Worm (Caenorhabditis elegans): ENCODE data around the gene klp-18.

klp-18 gene

ce11 chrIV:7023004-7023403 lies 17.0 kb upstream of the klp-18 start (continued):
- TF ChIP-seq ceh-82 (tag; optimal IDR thresholded peaks at IDR 0.05), result no peak
- peak; percentile 14 for TF ChIP-seq mxl-3 (GFP tag; optimal IDR thresholded peaks at IDR 0.05)
- peak in 1 of 2 experiments; percentile 78 for TF ChIP-seq lsy-2 (tag; optimal IDR thresholded peaks at IDR 0.05)
- no peak for TF ChIP-seq F49E8.2 (tag; optimal IDR thresholded peaks at IDR 0.05; ENCODE audit: borderline replicate concordance)
- TF ChIP-seq mxl-2 (GFP tag; conservative IDR thresholded peaks at IDR 0.05), result no peak
- no peak for TF ChIP-seq pqm-1 (tag; optimal IDR thresholded peaks at IDR 0.05)
- no peak for TF ChIP-seq snpc-4 (tag; optimal IDR thresholded peaks at IDR 0.05)
- peak; percentile 60 for TF ChIP-seq mes-2 (tag; optimal IDR thresholded peaks at IDR 0.05; ENCODE audit: poor library complexity, severe bottlenecking)
- no peak for TF ChIP-seq daf-8 (GFP tag; IDR thresholded peaks at IDR 0.05)
- no peak for TF ChIP-seq spr-1 (tag; optimal IDR thresholded peaks at IDR 0.05)
- no peak for TF ChIP-seq gei-8 (GFP tag; optimal IDR thresholded peaks at IDR 0.05)
- TF ChIP-seq fkh-10 (GFP tag; optimal IDR thresholded peaks at IDR 0.05), result no peak

- TF ChIP-seq hlh-30 (tag; optimal IDR thresholded peaks at IDR 0.05; ENCODE audit: insufficient read depth) (peak; percentile 78), aha-1 (tag) (peak; percentile 65), lsy-2 (tag; optimal IDR thresholded peaks at IDR 0.05) (peak in 1 of 2 experiments; percentile 31), unc-62 (GFP tag; optimal IDR thresholded peaks at IDR 0.05 in 1 of 2) (peak in 1 of 2 experiments; percentile 14), unc-62 (tag; optimal IDR thresholded peaks at IDR 0.05) (no peak), mdl-1 (tag; optimal IDR thresholded peaks at IDR 0.05) (peak in 1 of 2 experiments; percentile 13), F44E2.7 (GFP tag; IDR thresholded peaks at IDR 0.05) (no peak), zip-11 (GFP tag; IDR thresholded peaks at IDR 0.05) (no peak), nhr-28 (tag; optimal IDR thresholded peaks at IDR 0.05) (peak; percentile 33), nhr-42 (GFP tag; IDR thresholded peaks at IDR 0.05) (no peak), mep-1 (tag; optimal IDR thresholded peaks at IDR 0.05) (no peak)
Measured at ce11 chrIV:7023858-7024257, 16.2 kb upstream of the klp-18 start, which contains the start of gene adah-1. adah-1 (plus strand) TSS chrIV:7024211.

- peak; percentile 65 for TF ChIP-seq pqm-1 (tag; optimal IDR thresholded peaks at IDR 0.05)
- TF ChIP-seq zip-11 (GFP tag; IDR thresholded peaks at IDR 0.05), result no peak
- peak; percentile 26 for TF ChIP-seq hlh-11 (tag; optimal IDR thresholded peaks at IDR 0.05)
- no peak for TF ChIP-seq tag-97 (GFP tag; IDR thresholded peaks at IDR 0.05)
- TF ChIP-seq dve-1 (tag; optimal IDR thresholded peaks at IDR 0.05; ENCODE audit: insufficient read depth), result peak; percentile 10
- TF ChIP-seq daf-16 (GFP tag; optimal IDR thresholded peaks at IDR 0.05), result no peak
- peak; percentile 19 for TF ChIP-seq daf-16 (tag; optimal IDR thresholded peaks at IDR 0.05)
- peak; percentile 51; the same call in 1 of the 2 replicates for TF ChIP-seq dmd-6 (GFP tag; IDR thresholded peaks at IDR 0.05)
- no peak for TF ChIP-seq nhr-6 (tag; optimal IDR thresholded peaks at IDR 0.05)
Measured at ce11 chrIV:7024829-7025228, 15.2 kb upstream of the klp-18 start.

- TF ChIP-seq nhr-111 (GFP tag; optimal IDR thresholded peaks at IDR 0.05) (no peak), nhr-11 (tag; optimal IDR thresholded peaks at IDR 0.05) (no peak), daf-16 (GFP tag; optimal IDR thresholded peaks at IDR 0.05) (no peak), daf-16 (tag; optimal IDR thresholded peaks at IDR 0.05) (peak; percentile 56), nhr-28 (tag; optimal IDR thresholded peaks at IDR 0.05) (peak; percentile 68), T20F7.1 (GFP tag; optimal IDR thresholded peaks at IDR 0.05) (peak; percentile 17), zip-11 (GFP tag; IDR thresholded peaks at IDR 0.05) (no peak), dve-1 (tag; optimal IDR thresholded peaks at IDR 0.05; ENCODE audit: insufficient read depth) (peak; percentile 65), dmd-6 (GFP tag; IDR thresholded peaks at IDR 0.05) (peak; percentile 76), php-3 (GFP tag; IDR thresholded peaks at IDR 0.05) (0 out of 2 replicates have a peak, but pooled peaks have one; percentile 65), pqm-1 (tag; optimal IDR thresholded peaks at IDR 0.05) (peak; percentile 95), hlh-30 (tag; optimal IDR thresholded peaks at IDR 0.05; ENCODE audit: insufficient read depth) (peak; percentile 3), ceh-82 (tag; optimal IDR thresholded peaks at IDR 0.05) (no peak), aha-1 (tag) (peak; percentile 81), hlh-11 (tag; optimal IDR thresholded peaks at IDR 0.05) (peak; percentile 60)
Measured at ce11 chrIV:7025835-7026234, 14.2 kb upstream of the klp-18 start.

- no peak for TF ChIP-seq saeg-2 (GFP tag; IDR thresholded peaks at IDR 0.05)
- TF ChIP-seq mes-2 (tag; optimal IDR thresholded peaks at IDR 0.05; ENCODE audit: poor library complexity, severe bottlenecking), result peak; percentile 20
- peak in 1 of 2 experiments; percentile 51 for TF ChIP-seq unc-62 (GFP tag; optimal IDR thresholded peaks at IDR 0.05 in 1 of 2)
- no peak for TF ChIP-seq unc-62 (tag; optimal IDR thresholded peaks at IDR 0.05)
- TF ChIP-seq ceh-32 (tag; optimal IDR thresholded peaks at IDR 0.05; ENCODE audit: poor library complexity), result no peak
- TF ChIP-seq fkh-10 (GFP tag; optimal IDR thresholded peaks at IDR 0.05), result peak; percentile 16
Measured at ce11 chrIV:7031019-7031418, 9.0 kb upstream of the klp-18 start.

Measured in whole organism, L4 larva.